Worm (Caenorhabditis elegans) whole organism, L1 larva: Measurements from ENCODE around the gene F58D12.3.
"Not testable (repeated sequence)": the region's sequence is repeated elsewhere in the genome, so short reads cannot be mapped to it uniquely, and the experiment has no call there.

Source experiments
- F16B12.6 ChIP-seq: fragments of 150-350 bp; optimal IDR thresholded peaks from 2 replicates; lab custom pipeline; 2014; ENCODE audit warnings: missing biosample characterization, missing genetic modification characterization
- ces-1 ChIP-seq: fragments of 150-350 bp; optimal IDR thresholded peaks from 2 replicates; lab custom pipeline; 2014; ENCODE audit warnings: missing biosample characterization, missing genetic modification reagents, missing genetic modification characterization
- fos-1 ChIP-seq: fragments of 150-350 bp; optimal IDR thresholded peaks from 2 replicates; lab custom pipeline; 2014; ENCODE audit warnings: missing biosample characterization, missing genetic modification characterization
- isw-1 ChIP-seq: fragments of 200-800 bp; sonication (Bioruptor generic); IDR thresholded peaks from 2 replicates; pipeline ENCODE4 v1.3.6; 2022; ENCODE audit warnings: missing genetic modification characterization, missing compliant biosample characterization
- lin-13 ChIP-seq: fragments of 150-350 bp; optimal IDR thresholded peaks from 2 replicates; lab custom pipeline; 2014; ENCODE audit warnings: missing biosample characterization, missing genetic modification reagents, missing genetic modification characterization
- lir-3 ChIP-seq: sonication (generic microtip); optimal IDR thresholded peaks from 2 replicates; lab custom pipeline; 2016; ENCODE audit warnings: mild to moderate bottlenecking, missing genetic modification characterization, moderate library complexity, missing compliant biosample characterization; ENCODE audit not compliant: poor library complexity
- nhr-237 ChIP-seq: fragments of 150-350 bp; optimal IDR thresholded peaks from 2 replicates; lab custom pipeline; 2014; ENCODE audit warnings: missing biosample characterization, missing genetic modification characterization
- pqm-1 ChIP-seq: sonication (generic microtip); optimal IDR thresholded peaks from 3 replicates; lab custom pipeline; 2017; ENCODE audit warnings: missing biosample characterization, missing genetic modification characterization
- skn-1 ChIP-seq: fragments of 150-350 bp; optimal IDR thresholded peaks from 2 replicates; lab custom pipeline; 2014; ENCODE audit warnings: missing biosample characterization, missing genetic modification characterization
- snpc-4 ChIP-seq: fragments of 150-350 bp; optimal IDR thresholded peaks from 2 replicates; lab custom pipeline; 2014; ENCODE audit warnings: missing biosample characterization, missing genetic modification characterization
- unc-130 ChIP-seq: fragments of 150-350 bp; optimal IDR thresholded peaks from 2 replicates; lab custom pipeline; 2017; ENCODE audit warnings: missing biosample characterization, missing genetic modification characterization, inconsistent platforms
- unc-62 ChIP-seq: fragments of 150-350 bp; optimal IDR thresholded peaks from 2 replicates; lab custom pipeline; 2014; ENCODE audit warnings: missing biosample characterization, missing genetic modification reagents, missing genetic modification characterization
- unc-86 ChIP-seq: sonication (generic microtip); optimal IDR thresholded peaks from 2 replicates; lab custom pipeline; 2016; ENCODE audit warnings: missing genetic modification characterization, missing compliant biosample characterization
- ztf-11 ChIP-seq, 2 experiments: sonication (generic microtip); optimal IDR thresholded peaks; 2 replicates each; lab custom pipeline; 2016 to 2017; ENCODE audit warnings: missing genetic modification characterization in 2 of 2, missing biosample characterization in 1 of 2, missing compliant biosample characterization in 1 of 2

DNA sequence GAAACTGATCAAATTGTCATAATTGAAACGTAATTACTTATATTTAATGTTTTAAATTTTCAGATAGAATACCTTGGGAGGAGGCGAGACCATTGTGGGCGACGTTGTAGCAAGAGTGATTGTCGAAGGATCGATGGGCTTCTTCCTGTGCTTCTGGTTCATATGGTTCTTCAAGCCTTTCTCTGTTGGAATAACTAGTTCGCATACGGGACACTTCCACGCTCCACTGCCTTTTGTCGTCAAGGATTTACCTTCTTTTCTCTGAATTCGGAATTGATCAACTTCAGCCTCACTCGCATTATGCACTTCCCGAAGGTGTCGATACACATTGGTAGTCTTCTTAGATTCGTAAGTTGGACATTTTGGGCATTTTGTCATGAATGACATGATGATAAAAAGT, 8.4 kb upstream of the F58D12.3 start, which contains the start of gene F58D12.1:
- not testable (repeated sequence) for TF ChIP-seq pqm-1; nhr-237 (tag; lab: Kevin White, UChicago); unc-86 (tag; lab: Kevin White, UChicago); snpc-4 (tag; lab: Kevin White, UChicago); ztf-11 (tag; optimal IDR thresholded peaks at IDR 0.05; lab: Kevin White, UChicago); F16B12.6 (tag; lab: Kevin White, UChicago); isw-1 (GFP tag; lab: Robert Waterston, UW); skn-1 (tag; lab: Kevin White, UChicago); unc-130 (tag; lab: Kevin White, UChicago); ces-1 (GFP tag; lab: Kevin White, UChicago); lin-13 (GFP tag; lab: Kevin White, UChicago); lir-3 (tag; lab: Kevin White, UChicago); fos-1; unc-62 (GFP tag; lab: Kevin White, UChicago)
